Worm (Caenorhabditis elegans): ENCODE measurements around the gene srsx-28.
A peak's percentile ranks its signal among the peaks of the same experiment; 100 is the strongest.

Gene srsx-28

DNA sequence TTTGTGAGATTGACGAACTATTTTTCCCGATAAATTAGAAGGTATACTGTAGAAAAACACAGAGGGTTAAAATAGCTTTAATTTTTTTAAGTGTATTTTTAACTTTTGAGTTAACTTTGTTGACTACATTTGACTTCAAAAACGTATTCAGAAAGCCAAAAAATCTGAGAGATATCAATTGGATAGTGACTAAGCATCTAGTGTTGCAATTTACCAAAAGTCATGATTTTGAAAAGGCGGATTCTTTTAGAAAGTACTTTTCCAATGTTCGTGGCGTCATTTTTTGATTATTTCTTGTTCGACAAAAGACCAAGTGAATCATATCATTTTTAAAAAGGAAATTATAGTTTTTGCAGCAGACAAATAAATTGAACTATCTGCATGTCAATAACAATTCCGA lies 16.5 kb downstream of the srsx-28 start:
- TF ChIP-seq elt-3 (tag; optimal IDR thresholded peaks at IDR 0.05) (no peak), ztf-4 (tag; optimal IDR thresholded peaks at IDR 0.05) (no peak), fos-1 (tag; optimal IDR thresholded peaks at IDR 0.05) (no peak), zag-1 (tag; optimal IDR thresholded peaks at IDR 0.05) (no peak), nhr-76 (tag; optimal IDR thresholded peaks at IDR 0.05) (no peak)

- TF ChIP-seq fkh-10 (GFP tag; optimal IDR thresholded peaks at IDR 0.05), result no peak
- TF ChIP-seq nhr-43 (tag; optimal IDR thresholded peaks at IDR 0.05; ENCODE audit: poor library complexity, severe bottlenecking), result no peak
- no peak for TF ChIP-seq aly-2 (tag; optimal IDR thresholded peaks at IDR 0.05)
- TF ChIP-seq ceh-28 (tag; optimal IDR thresholded peaks at IDR 0.05), result no peak
- no peak for TF ChIP-seq ama-1 (optimal IDR thresholded peaks at IDR 0.05)
- no peak for TF ChIP-seq lin-15B (tag; optimal IDR thresholded peaks at IDR 0.05)
- TF ChIP-seq egl-5 (tag; optimal IDR thresholded peaks at IDR 0.05), result no peak
- no peak for TF ChIP-seq ceh-16 (tag; optimal IDR thresholded peaks at IDR 0.05)
- no peak for TF ChIP-seq R02D3.7 (tag; optimal IDR thresholded peaks at IDR 0.05)
- no peak for TF ChIP-seq elt-1 (tag; optimal IDR thresholded peaks at IDR 0.05)
- TF ChIP-seq lin-39 (tag; optimal IDR thresholded peaks at IDR 0.05), result no peak
- no peak for TF ChIP-seq daf-12 (tag; optimal IDR thresholded peaks at IDR 0.05)
- TF ChIP-seq nhr-12 (tag; optimal IDR thresholded peaks at IDR 0.05), result no peak
- no peak for TF ChIP-seq pqm-1 (tag; optimal IDR thresholded peaks at IDR 0.05)
- TF ChIP-seq jun-1 (tag; optimal IDR thresholded peaks at IDR 0.05), result no peak
- TF ChIP-seq hmg-11 (tag; optimal IDR thresholded peaks at IDR 0.05), result no peak
- TF ChIP-seq pha-4 (tag; optimal IDR thresholded peaks at IDR 0.05), result no peak
- no peak for TF ChIP-seq snpc-4 (tag; optimal IDR thresholded peaks at IDR 0.05)
- TF ChIP-seq fos-1 (tag; optimal IDR thresholded peaks at IDR 0.05), result no peak
- no peak for TF ChIP-seq sea-2 (GFP tag; optimal IDR thresholded peaks at IDR 0.05)
Measured at ce11 chrV:10173653-10174052, 21.3 kb downstream of the srsx-28 start, which contains the start of gene egl-3. TSS of gene egl-3 (minus strand) at chrV:10173753.

ce11 chrV:10174632-10175075 lies 22.3 kb downstream of the srsx-28 start:
- TF ChIP-seq daf-12 (tag; optimal IDR thresholded peaks at IDR 0.05) (no peak), nhr-28 (tag; optimal IDR thresholded peaks at IDR 0.05) (no peak), egl-5 (tag; optimal IDR thresholded peaks at IDR 0.05) (peak; percentile 36), nhr-25 (tag; optimal IDR thresholded peaks at IDR 0.05) (no peak), skn-1 (tag; optimal IDR thresholded peaks at IDR 0.05) (no peak), ceh-16 (tag; optimal IDR thresholded peaks at IDR 0.05) (no peak), sea-2 (GFP tag; optimal IDR thresholded peaks at IDR 0.05) (peak; percentile 60), ceh-82 (tag; optimal IDR thresholded peaks at IDR 0.05) (no peak), ceh-28 (tag; optimal IDR thresholded peaks at IDR 0.05) (peak; percentile 88), nhr-237 (tag; optimal IDR thresholded peaks at IDR 0.05) (no peak), nhr-12 (tag; optimal IDR thresholded peaks at IDR 0.05) (no peak), pha-4 (tag; optimal IDR thresholded peaks at IDR 0.05) (no peak), eor-1 (tag; optimal IDR thresholded peaks at IDR 0.05) (no peak), egl-27 (tag; optimal IDR thresholded peaks at IDR 0.05) (no peak), ceh-9 (tag; optimal IDR thresholded peaks at IDR 0.05) (no peak), R02D3.7 (tag; optimal IDR thresholded peaks at IDR 0.05) (no peak), elt-1 (tag; optimal IDR thresholded peaks at IDR 0.05) (peak; percentile 55), ztf-11 (tag; optimal IDR thresholded peaks at IDR 0.05) (no peak), nhr-77 (tag; optimal IDR thresholded peaks at IDR 0.05) (no peak), lin-15B (tag; optimal IDR thresholded peaks at IDR 0.05) (peak; percentile 47), pqm-1 (tag; optimal IDR thresholded peaks at IDR 0.05) (no peak), snpc-4 (tag; optimal IDR thresholded peaks at IDR 0.05) (peak; percentile 35), elt-3 (tag; optimal IDR thresholded peaks at IDR 0.05) (no peak), mml-1 (tag; optimal IDR thresholded peaks at IDR 0.05) (no peak), hmg-11 (tag; optimal IDR thresholded peaks at IDR 0.05) (peak; percentile 91), nhr-43 (tag; optimal IDR thresholded peaks at IDR 0.05; ENCODE audit: poor library complexity, severe bottlenecking) (no peak), nhr-76 (tag; optimal IDR thresholded peaks at IDR 0.05) (no peak), aly-2 (tag; optimal IDR thresholded peaks at IDR 0.05) (no peak), unc-39 (tag; optimal IDR thresholded peaks at IDR 0.05) (no peak), fkh-2 (tag; optimal IDR thresholded peaks at IDR 0.05) (no peak), zag-1 (tag; optimal IDR thresholded peaks at IDR 0.05) (peak; percentile 69), nhr-23 (tag; optimal IDR thresholded peaks at IDR 0.05) (no peak), lsy-12 (tag; optimal IDR thresholded peaks at IDR 0.05) (peak; percentile 57), ama-1 (optimal IDR thresholded peaks at IDR 0.05) (no peak), lin-39 (tag; optimal IDR thresholded peaks at IDR 0.05) (peak; percentile 85), nhr-11 (tag; optimal IDR thresholded peaks at IDR 0.05) (peak; percentile 79), tbx-2 (tag; optimal IDR thresholded peaks at IDR 0.05) (peak; percentile 72), jun-1 (tag; optimal IDR thresholded peaks at IDR 0.05) (no peak), nfya-1 (tag; optimal IDR thresholded peaks at IDR 0.05; ENCODE audit: insufficient read depth) (peak; percentile 98), fkh-10 (GFP tag; optimal IDR thresholded peaks at IDR 0.05) (peak; percentile 95), fos-1 (tag; optimal IDR thresholded peaks at IDR 0.05) (no peak), ZK546.5 (tag; optimal IDR thresholded peaks at IDR 0.05) (no peak), unc-62 (GFP tag; optimal IDR thresholded peaks at IDR 0.05) (peak; percentile 66), ztf-4 (tag; optimal IDR thresholded peaks at IDR 0.05) (no peak), elt-2 (tag; optimal IDR thresholded peaks at IDR 0.05) (no peak), nhr-67 (tag; optimal IDR thresholded peaks at IDR 0.05) (no peak), mdl-1 (tag; optimal IDR thresholded peaks at IDR 0.05) (peak; percentile 10)

Measured in whole organism, L3 larva.